Fruit fly (Drosophila melanogaster) whole organism, pupa: ENCODE measurements around the gene MED15.

Experiments used
- CG12605 ChIP-seq: fragments of 200-800 bp; sonication (Bioruptor generic); IDR thresholded peaks from 2 replicates; pipeline ENCODE4 v1.3.6; 2022; ENCODE audit warnings: missing biosample characterization, missing genetic modification characterization
- CG13204 ChIP-seq: fragments of 200-800 bp; sonication (Bioruptor generic); optimal IDR thresholded peaks from 2 replicates; lab custom pipeline; 2018; ENCODE audit warnings: missing biosample characterization, mild to moderate bottlenecking, missing genetic modification characterization, moderate library complexity
- D1 ChIP-seq: fragments of 200-800 bp; sonication (Bioruptor generic); optimal IDR thresholded peaks from 2 replicates; lab custom pipeline; 2018; ENCODE audit warnings: missing biosample characterization, mild to moderate bottlenecking, missing genetic modification characterization, moderate library complexity
- Snoo ChIP-seq: fragments of 200-800 bp; sonication (Bioruptor generic); optimal IDR thresholded peaks from 3 replicates; lab custom pipeline; 2017; ENCODE audit warnings: missing biosample characterization, mild to moderate bottlenecking, missing genetic modification characterization, inconsistent platforms
- rn ChIP-seq: fragments of 200-800 bp; sonication (Bioruptor generic); IDR thresholded peaks from 2 replicates; pipeline ENCODE4 v1.3.6; 2022; ENCODE audit warnings: missing biosample characterization, missing genetic modification characterization

DNA sequence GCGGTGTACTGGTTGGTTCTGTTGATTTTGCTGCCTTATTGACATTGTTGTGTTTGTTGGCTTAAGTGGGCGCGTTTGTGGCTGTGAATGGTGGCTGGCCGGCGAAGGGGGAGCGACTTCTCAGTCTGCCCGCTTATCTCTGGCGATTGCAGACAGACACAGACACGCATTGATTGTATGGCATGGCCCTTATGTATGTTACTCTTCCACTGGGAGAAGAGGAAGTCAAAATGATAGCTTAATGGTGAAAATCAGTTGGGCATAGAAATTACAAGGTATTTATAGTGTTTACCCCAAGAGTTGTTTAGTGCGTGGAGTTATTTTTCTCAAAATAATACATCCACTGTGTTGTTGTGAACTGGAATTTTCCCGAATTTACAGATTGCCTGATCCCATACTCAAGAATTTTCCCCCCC lies 13.0 kb downstream of the MED15 start:
- TF ChIP-seq rn (GFP tag; lab: Robert Waterston, UW), result 0 out of 2 replicates have a peak, but pooled peaks have one; percentile 28
- TF ChIP-seq D1, result no peak
- peak; percentile 48 for TF ChIP-seq CG12605 (GFP tag; lab: Robert Waterston, UW)
- TF ChIP-seq Snoo (tag; lab: Kevin White, UChicago), result peak; percentile 86
- peak; percentile 92 for TF ChIP-seq CG13204 (GFP tag; lab: Kevin White, UChicago)
